Worm (Caenorhabditis elegans) whole organism, late embryonic: Measurements from ENCODE around the gene ceh-27.

ENCODE experiments used
- C08G9.2 ChIP-seq: sonication (generic microtip); optimal IDR thresholded peaks from 2 replicates; lab custom pipeline; 2016; ENCODE audit warnings: mild to moderate bottlenecking, missing genetic modification characterization, moderate library complexity, missing compliant biosample characterization
- C38D4.7 ChIP-seq: fragments of 200-800 bp; sonication (Bioruptor generic); optimal IDR thresholded peaks from 2 replicates; lab custom pipeline; 2018; ENCODE audit warnings: mild to moderate bottlenecking, missing genetic modification characterization, moderate library complexity, missing compliant biosample characterization
- F13H6.1 ChIP-seq: sonication (generic microtip); optimal IDR thresholded peaks from 2 replicates; lab custom pipeline; 2016; ENCODE audit warnings: missing genetic modification characterization, missing compliant biosample characterization
- K02D7.2 ChIP-seq: sonication (generic microtip); optimal IDR thresholded peaks from 2 replicates; lab custom pipeline; 2017; ENCODE audit warnings: mild to moderate bottlenecking, missing genetic modification characterization, missing compliant biosample characterization
- K09A11.1 ChIP-seq: sonication (generic microtip); optimal IDR thresholded peaks from 2 replicates; lab custom pipeline; 2017; ENCODE audit warnings: antibody characterized with exemption, mild to moderate bottlenecking, missing genetic modification characterization, missing compliant biosample characterization; ENCODE audit not compliant: insufficient read depth
- T23F11.4 ChIP-seq: fragments of 200-800 bp; sonication (Bioruptor generic); optimal IDR thresholded peaks from 2 replicates; lab custom pipeline; 2018; ENCODE audit warnings: mild to moderate bottlenecking, missing genetic modification characterization, missing compliant biosample characterization
- ahr-1 ChIP-seq: sonication (generic microtip); optimal IDR thresholded peaks from 2 replicates; lab custom pipeline; 2016; ENCODE audit warnings: missing genetic modification characterization, missing compliant biosample characterization
- ceh-18 ChIP-seq: sonication (generic microtip); optimal IDR thresholded peaks from 2 replicates; lab custom pipeline; 2016; ENCODE audit warnings: missing genetic modification characterization, missing compliant biosample characterization
- ceh-2 ChIP-seq: sonication (generic microtip); optimal IDR thresholded peaks from 2 replicates; lab custom pipeline; 2016; ENCODE audit warnings: missing genotype, missing genetic modification characterization, missing compliant biosample characterization
- ceh-48 ChIP-seq: sonication (generic microtip); optimal IDR thresholded peaks from 2 replicates; lab custom pipeline; 2016; ENCODE audit warnings: missing genetic modification characterization, inconsistent platforms, missing compliant biosample characterization
- che-1 ChIP-seq: sonication (generic microtip); optimal IDR thresholded peaks from 2 replicates; lab custom pipeline; 2016; ENCODE audit warnings: mild to moderate bottlenecking, missing genetic modification characterization, missing compliant biosample characterization
- dve-1 ChIP-seq: sonication (generic microtip); optimal IDR thresholded peaks from 2 replicates; lab custom pipeline; 2017; ENCODE audit warnings: antibody characterized with exemption, mild to moderate bottlenecking, missing genetic modification characterization, missing compliant biosample characterization
- eyg-1 ChIP-seq: sonication (generic microtip); optimal IDR thresholded peaks from 2 replicates; lab custom pipeline; 2016; ENCODE audit warnings: missing genotype, missing genetic modification characterization, missing compliant biosample characterization
- fkh-10 ChIP-seq: fragments of 150-350 bp; optimal IDR thresholded peaks from 2 replicates; lab custom pipeline; 2014; ENCODE audit warnings: missing biosample characterization, missing genetic modification reagents, missing genetic modification characterization
- gmeb-2 ChIP-seq: sonication (generic microtip); optimal IDR thresholded peaks from 2 replicates; lab custom pipeline; 2016; ENCODE audit warnings: missing genetic modification characterization, inconsistent platforms, missing compliant biosample characterization
- hlh-13 ChIP-seq: fragments of 200-800 bp; sonication (Bioruptor generic); optimal IDR thresholded peaks from 2 replicates; lab custom pipeline; 2018; ENCODE audit warnings: mild to moderate bottlenecking, missing genetic modification characterization, missing compliant biosample characterization
- hlh-15 ChIP-seq: sonication (generic microtip); optimal IDR thresholded peaks from 2 replicates; lab custom pipeline; 2016; ENCODE audit warnings: missing genetic modification characterization, missing compliant biosample characterization
- hlh-6 ChIP-seq: sonication (generic microtip); optimal IDR thresholded peaks from 2 replicates; lab custom pipeline; 2016; ENCODE audit warnings: missing genotype, missing genetic modification characterization, missing compliant biosample characterization
- lim-6 ChIP-seq: sonication (generic microtip); optimal IDR thresholded peaks from 2 replicates; lab custom pipeline; 2016; ENCODE audit warnings: missing genetic modification characterization, missing compliant biosample characterization
- madf-2 ChIP-seq: sonication (generic microtip); optimal IDR thresholded peaks from 2 replicates; lab custom pipeline; 2017; ENCODE audit warnings: missing genetic modification characterization, missing compliant biosample characterization
- nhr-11 ChIP-seq: fragments of 150-350 bp; optimal IDR thresholded peaks from 2 replicates; lab custom pipeline; 2014; ENCODE audit warnings: missing biosample characterization, missing genetic modification characterization
- npax-4 ChIP-seq: sonication (generic microtip); optimal IDR thresholded peaks from 2 replicates; lab custom pipeline; 2016; ENCODE audit warnings: missing genetic modification characterization, missing compliant biosample characterization
- odd-2 ChIP-seq: sonication (generic microtip); optimal IDR thresholded peaks from 2 replicates; lab custom pipeline; 2017; ENCODE audit warnings: antibody characterized with exemption, mild to moderate bottlenecking, missing genetic modification characterization, missing compliant biosample characterization
- pax-1 ChIP-seq: fragments of 150-350 bp; optimal IDR thresholded peaks from 2 replicates; lab custom pipeline; 2014; ENCODE audit warnings: missing biosample characterization, missing genetic modification characterization
- pha-2 ChIP-seq: sonication (generic microtip); optimal IDR thresholded peaks from 2 replicates; lab custom pipeline; 2017; ENCODE audit warnings: mild to moderate bottlenecking, missing genetic modification characterization, missing compliant biosample characterization
- sdc-2 ChIP-seq: sonication (generic microtip); optimal IDR thresholded peaks from 2 replicates; lab custom pipeline; 2016; ENCODE audit warnings: missing genotype, missing genetic modification characterization, missing compliant biosample characterization
- sox-2 ChIP-seq: fragments of 200-800 bp; sonication (Bioruptor generic); IDR thresholded peaks from 2 replicates; pipeline ENCODE4 v1.3.6; 2022; ENCODE audit warnings: missing genetic modification reagents, missing genetic modification characterization, missing compliant biosample characterization
- sox-4 ChIP-seq: sonication (generic microtip); optimal IDR thresholded peaks from 2 replicates; lab custom pipeline; 2017; ENCODE audit warnings: mild to moderate bottlenecking, missing genetic modification characterization, inconsistent platforms, missing compliant biosample characterization
- tbx-7 ChIP-seq: sonication (generic microtip); optimal IDR thresholded peaks from 2 replicates; lab custom pipeline; 2016; ENCODE audit warnings: missing genotype, missing genetic modification characterization, missing compliant biosample characterization
- ttx-3 ChIP-seq: sonication (generic microtip); optimal IDR thresholded peaks from 2 replicates; lab custom pipeline; 2016; ENCODE audit warnings: missing genetic modification reagents, missing genetic modification characterization, missing compliant biosample characterization
- unc-3 ChIP-seq, 2 experiments: fragments of 200-800 bp in 1 of 2; sonication (Bioruptor generic) in 1 of 2; sonication (generic microtip) in 1 of 2; conservative IDR thresholded peaks in 1 of 2; optimal IDR thresholded peaks in 1 of 2; 2 replicates each; pipeline versions ENCODE4 v1.3.6 to Lab custom; 2016 to 2022; ENCODE audit warnings: missing compliant biosample characterization in 2 of 2, missing genetic modification characterization in 2 of 2, missing genetic modification reagents in 1 of 2
- unc-42 ChIP-seq: sonication (generic microtip); optimal IDR thresholded peaks from 2 replicates; lab custom pipeline; 2016; ENCODE audit warnings: missing genotype, missing genetic modification characterization, missing compliant biosample characterization
- unc-86 ChIP-seq: sonication (generic microtip); optimal IDR thresholded peaks from 2 replicates; lab custom pipeline; 2016; ENCODE audit warnings: missing genetic modification characterization, missing compliant biosample characterization
- ztf-16 ChIP-seq: sonication (generic microtip); optimal IDR thresholded peaks from 2 replicates; lab custom pipeline; 2017; ENCODE audit warnings: missing genetic modification characterization, missing compliant biosample characterization

ceh-27 gene

ce11 chrV:11695597-11695996 lies 30.7 kb upstream of the ceh-27 start, which contains the start of gene W05E10.5:
W05E10.5 (minus strand) TSS chrV:11695697.
- TF ChIP-seq ztf-16 (tag; lab: Kevin White, UChicago) = no peak
- TF ChIP-seq gmeb-2 (tag; lab: Kevin White, UChicago) = no peak
- TF ChIP-seq npax-4 = no peak
- TF ChIP-seq ceh-18 (tag; lab: Kevin White, UChicago) = no peak
- TF ChIP-seq C38D4.7 (GFP tag; lab: Kevin White, UChicago) = no peak
- TF ChIP-seq lim-6 (tag; lab: Kevin White, UChicago) = no peak
- no peak for TF ChIP-seq C08G9.2
- no peak for TF ChIP-seq ttx-3
- TF ChIP-seq hlh-15 (tag; lab: Kevin White, UChicago) = no peak
- TF ChIP-seq F13H6.1 (tag; lab: Kevin White, UChicago) = no peak
- no peak for TF ChIP-seq T23F11.4 (GFP tag; lab: Kevin White, UChicago)
- no peak for TF ChIP-seq hlh-6 (tag; lab: Kevin White, UChicago)
- no peak for TF ChIP-seq eyg-1
- no peak for TF ChIP-seq sox-2 (GFP tag; lab: Robert Waterston, UW)
- no peak for TF ChIP-seq ceh-48 (tag; lab: Kevin White, UChicago)
- TF ChIP-seq, all 69 proteins: peak for 0

DNA sequence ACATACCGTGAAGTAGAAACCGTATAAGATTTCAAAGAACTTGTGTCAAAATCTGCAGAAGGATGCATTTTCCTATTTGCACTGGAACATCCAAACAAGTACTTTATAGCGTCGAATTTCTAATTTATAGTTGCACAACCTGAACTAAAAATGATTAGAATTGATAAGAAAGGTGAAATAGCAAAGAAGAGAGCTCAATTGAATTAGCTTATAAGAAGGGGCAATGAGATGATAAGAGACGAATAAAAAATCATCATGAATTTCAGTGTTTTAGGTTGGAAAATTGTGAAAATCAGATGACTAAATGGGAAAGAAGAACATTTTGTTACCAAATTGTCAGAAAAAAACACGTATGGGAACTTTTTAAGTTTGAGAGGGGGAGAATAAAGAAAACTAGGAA lies 26.7 kb upstream of the ceh-27 start, which contains the start of gene W05E10.1:
TSS of gene W05E10.1 (minus strand) at position 139 of the 400 bp plus-strand sequence.
- TF ChIP-seq gmeb-2 (tag; lab: Kevin White, UChicago) (no peak), odd-2 (tag; lab: Kevin White, UChicago) (no peak), unc-86 (no peak), K02D7.2 (tag; lab: Kevin White, UChicago) (no peak), tbx-7 (tag; lab: Kevin White, UChicago) (no peak), ceh-2 (no peak), sdc-2 (tag; lab: Kevin White, UChicago) (no peak), sox-4 (no peak)

- TF ChIP-seq unc-42 (peak; percentile 8), ahr-1 (no peak), pax-1 (tag; lab: Kevin White, UChicago) (no peak)
- TF ChIP-seq, all 69 proteins: peak for 1
Measured at ce11 chrV:11686877-11687276, 22.0 kb upstream of the ceh-27 start, which contains the start of gene W05E10.2. W05E10.2 (plus strand) TSS chrV:11687177.

ce11 chrV:11682858-11683257 lies 18.0 kb upstream of the ceh-27 start:
- TF ChIP-seq ztf-16 (tag; lab: Kevin White, UChicago) (no peak), K09A11.1 (tag; lab: Kevin White, UChicago) (no peak), dve-1 (tag; lab: Kevin White, UChicago) (no peak), eyg-1 (no peak), ceh-48 (tag; lab: Kevin White, UChicago) (no peak), odd-2 (tag; lab: Kevin White, UChicago) (no peak), che-1 (tag; lab: Kevin White, UChicago) (no peak), unc-3 (GFP tag; conservative IDR thresholded peaks at IDR 0.05; lab: Robert Waterston, UW) (no peak), unc-3 (tag; optimal IDR thresholded peaks at IDR 0.05; lab: Kevin White, UChicago) (no peak), madf-2 (no peak), fkh-10 (GFP tag; lab: Kevin White, UChicago) (no peak), nhr-11 (tag; lab: Kevin White, UChicago) (no peak), unc-42 (no peak), hlh-13 (GFP tag; lab: Kevin White, UChicago) (no peak), pha-2 (no peak)
